Fruit fly (Drosophila melanogaster) whole organism, pupa: ENCODE measurements around the gene CG9673.

Experiments
- CG10348 ChIP-seq: fragments of 200-800 bp; sonication (Bioruptor generic); IDR thresholded peaks from 2 replicates; pipeline ENCODE4 v1.3.6; 2022; ENCODE audit warnings: missing biosample characterization, missing genetic modification characterization
- CG12605 ChIP-seq: fragments of 200-800 bp; sonication (Bioruptor generic); IDR thresholded peaks from 2 replicates; pipeline ENCODE4 v1.3.6; 2022; ENCODE audit warnings: missing biosample characterization, missing genetic modification characterization
- CG13204 ChIP-seq: fragments of 200-800 bp; sonication (Bioruptor generic); optimal IDR thresholded peaks from 2 replicates; lab custom pipeline; 2018; ENCODE audit warnings: missing biosample characterization, mild to moderate bottlenecking, missing genetic modification characterization, moderate library complexity
- CG14655 ChIP-seq: fragments of 200-800 bp; sonication (Bioruptor generic); optimal IDR thresholded peaks from 3 replicates; lab custom pipeline; 2017; ENCODE audit warnings: mild to moderate bottlenecking, missing biosample characterization, missing genetic modification reagents, missing genetic modification characterization
- CG15710 ChIP-seq: fragments of 200-800 bp; sonication (Bioruptor generic); optimal IDR thresholded peaks from 2 replicates; lab custom pipeline; 2018; ENCODE audit warnings: missing biosample characterization, mild to moderate bottlenecking, missing genetic modification characterization, moderate library complexity
- CG17806 ChIP-seq: fragments of 200-800 bp; sonication (Bioruptor generic); optimal IDR thresholded peaks from 2 replicates; lab custom pipeline; 2018; ENCODE audit warnings: missing biosample characterization, mild to moderate bottlenecking, missing genetic modification characterization, moderate library complexity
- CG32121 ChIP-seq: fragments of 200-800 bp; sonication (Bioruptor generic); IDR thresholded peaks from 2 replicates; pipeline ENCODE4 v1.3.6; 2022; ENCODE audit warnings: missing biosample characterization, missing genetic modification characterization
- CG34367 ChIP-seq: fragments of 200-800 bp; sonication (Bioruptor generic); optimal IDR thresholded peaks from 2 replicates; lab custom pipeline; 2018; ENCODE audit warnings: missing biosample characterization, mild to moderate bottlenecking, missing genetic modification characterization
- CG4496 ChIP-seq: fragments of 200-800 bp; sonication (Bioruptor generic); IDR thresholded peaks from 3 replicates; pipeline ENCODE4 v1.3.6; 2022; ENCODE audit warnings: missing biosample characterization, missing genetic modification characterization
- CG8159 ChIP-seq: fragments of 200-800 bp; sonication (Bioruptor generic); optimal IDR thresholded peaks from 3 replicates; lab custom pipeline; 2018; ENCODE audit warnings: missing biosample characterization, mild to moderate bottlenecking, missing genetic modification characterization, moderate library complexity
- CG8301 ChIP-seq: fragments of 200-800 bp; sonication (Bioruptor generic); optimal IDR thresholded peaks from 2 replicates; lab custom pipeline; 2018; ENCODE audit warnings: missing biosample characterization, mild to moderate bottlenecking, missing genetic modification characterization
- CG9948 ChIP-seq: fragments of 200-800 bp; sonication (Bioruptor generic); optimal IDR thresholded peaks from 2 replicates; lab custom pipeline; 2018; ENCODE audit warnings: missing biosample characterization, mild to moderate bottlenecking, missing genetic modification characterization, moderate library complexity
- D1 ChIP-seq: fragments of 200-800 bp; sonication (Bioruptor generic); optimal IDR thresholded peaks from 2 replicates; lab custom pipeline; 2018; ENCODE audit warnings: missing biosample characterization, mild to moderate bottlenecking, missing genetic modification characterization, moderate library complexity
- EcR ChIP-seq: fragments of 200-800 bp; sonication (Bioruptor generic); optimal IDR thresholded peaks from 3 replicates; lab custom pipeline; 2019; ENCODE audit warnings: missing biosample characterization, missing genetic modification characterization, mild to moderate bottlenecking, moderate library complexity, missing genetic modification reagents
- Ets98B ChIP-seq: fragments of 200-800 bp; sonication (Bioruptor generic); IDR thresholded peaks from 2 replicates; pipeline ENCODE4 v1.3.6; 2022; ENCODE audit warnings: missing biosample characterization, missing genetic modification characterization
- Pif1A ChIP-seq: fragments of 200-800 bp; sonication (Bioruptor generic); optimal IDR thresholded peaks from 3 replicates; lab custom pipeline; 2016; ENCODE audit warnings: missing biosample characterization, missing genetic modification characterization
- Pif1B ChIP-seq: fragments of 200-800 bp; sonication (Bioruptor generic); optimal IDR thresholded peaks from 3 replicates; lab custom pipeline; 2016; ENCODE audit warnings: missing biosample characterization, missing genetic modification characterization
- Snoo ChIP-seq: fragments of 200-800 bp; sonication (Bioruptor generic); optimal IDR thresholded peaks from 3 replicates; lab custom pipeline; 2017; ENCODE audit warnings: missing biosample characterization, mild to moderate bottlenecking, missing genetic modification characterization, inconsistent platforms
- fd96Ca ChIP-seq: fragments of 200-800 bp; sonication (Bioruptor generic); IDR thresholded peaks from 3 replicates; pipeline ENCODE4 v1.3.6; 2022; ENCODE audit warnings: missing biosample characterization, missing genetic modification characterization
- gl ChIP-seq: fragments of 200-800 bp; sonication (Bioruptor generic); optimal IDR thresholded peaks from 2 replicates; lab custom pipeline; 2018; ENCODE audit warnings: missing biosample characterization, mild to moderate bottlenecking, missing genetic modification characterization
- rn ChIP-seq: fragments of 200-800 bp; sonication (Bioruptor generic); IDR thresholded peaks from 2 replicates; pipeline ENCODE4 v1.3.6; 2022; ENCODE audit warnings: missing biosample characterization, missing genetic modification characterization

CG9673 gene

dm6 chrX:16703747-16704146 lies at the start of gene CG9673, which contains the start of gene CG4653:
Gene CG9673 (minus strand): TSS chrX:16703884.
Gene CG4653 (plus strand): TSS chrX:16704081.
- TF ChIP-seq Pif1A (GFP tag; lab: Kevin White, UChicago) (no peak), CG9948 (tag; lab: Kevin White, UChicago) (no peak), CG32121 (no peak), Snoo (tag; lab: Kevin White, UChicago) (no peak)

- TF ChIP-seq CG17806 (tag; lab: Kevin White, UChicago): no peak
- TF ChIP-seq EcR (GFP tag; lab: Kevin White, UChicago): no peak
- TF ChIP-seq rn (GFP tag; lab: Robert Waterston, UW): no peak
- TF ChIP-seq CG10348 (GFP tag; lab: Robert Waterston, UW): no peak
- no peak for TF ChIP-seq Pif1A (GFP tag; lab: Kevin White, UChicago)
- no peak for TF ChIP-seq gl (tag; lab: Kevin White, UChicago)
- no peak for TF ChIP-seq Snoo (tag; lab: Kevin White, UChicago)
- no peak for TF ChIP-seq CG8301 (tag; lab: Kevin White, UChicago)
- TF ChIP-seq D1: no peak
- TF ChIP-seq Pif1B: no peak
- no peak for TF ChIP-seq fd96Ca
- TF ChIP-seq, all 21 proteins: peak for 0
Measured at dm6 chrX:16753066-16753465, 49.4 kb upstream of the CG9673 start.

- peak; percentile 80 for TF ChIP-seq CG4496 (GFP tag; lab: Robert Waterston, UW)
- TF ChIP-seq CG13204 (GFP tag; lab: Kevin White, UChicago): no peak
- peak; percentile 23; the same call in 1 of the 2 replicates for TF ChIP-seq Ets98B (GFP tag; lab: Robert Waterston, UW)
- peak; percentile 31; the same call in 1 of the 3 replicates for TF ChIP-seq fd96Ca
- TF ChIP-seq Snoo (tag; lab: Kevin White, UChicago): peak; percentile 63
- peak; percentile 27 for TF ChIP-seq CG15710 (tag; lab: Kevin White, UChicago)
- no peak for TF ChIP-seq gl (tag; lab: Kevin White, UChicago)
- no peak for TF ChIP-seq CG9948 (tag; lab: Kevin White, UChicago)
- TF ChIP-seq CG34367 (tag; lab: Kevin White, UChicago): peak; percentile 39
Measured at dm6 chrX:16751579-16752156, 48.0 kb upstream of the CG9673 start, which contains the start of gene goe. Gene goe (minus strand): TSS chrX:16751910.

DNA sequence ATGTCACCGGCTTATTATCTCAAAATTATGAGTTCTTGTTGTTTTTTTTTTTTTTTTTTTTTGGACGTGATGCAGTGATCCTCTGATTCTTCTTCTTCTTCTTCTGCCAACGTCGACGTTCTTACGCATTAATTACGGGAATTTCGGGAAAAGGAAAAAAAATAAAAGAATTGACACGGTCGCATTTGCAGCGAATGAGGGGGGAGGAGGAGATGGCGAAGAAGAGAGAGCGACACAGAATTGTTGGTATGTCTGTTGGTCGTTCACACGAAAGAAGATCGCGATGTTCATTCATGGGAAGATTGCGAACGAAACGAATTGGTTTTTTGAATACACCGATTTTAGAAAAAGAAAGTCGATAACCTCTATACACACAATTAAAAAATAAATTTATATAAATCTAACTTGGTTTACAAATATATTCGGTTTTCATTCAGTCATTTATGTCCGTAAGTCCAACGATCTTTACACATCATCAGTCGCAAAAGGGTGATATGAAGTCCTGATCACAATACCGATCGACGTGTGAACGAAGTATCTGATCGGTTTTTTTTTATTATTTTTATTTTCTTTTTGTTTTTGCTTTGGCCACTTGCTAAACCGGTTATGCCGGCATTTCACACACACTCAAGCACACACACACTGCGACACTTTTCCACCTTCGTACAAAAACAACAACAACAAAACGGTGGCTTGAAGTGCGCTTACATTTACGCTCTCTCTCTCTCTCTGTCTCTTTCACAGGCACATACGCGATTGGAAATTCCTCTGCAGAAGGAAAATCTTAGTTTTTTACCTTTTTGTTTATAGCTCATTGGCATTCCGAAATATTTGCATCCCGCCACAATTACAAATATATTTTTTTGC lies 47.3 kb upstream of the CG9673 start:
- 0 out of 2 replicates have a peak, but pooled peaks have one; percentile 16 for TF ChIP-seq rn (GFP tag; lab: Robert Waterston, UW)
- TF ChIP-seq EcR (GFP tag; lab: Kevin White, UChicago): peak; percentile 61
- TF ChIP-seq CG34367 (tag; lab: Kevin White, UChicago): peak; percentile 92
- TF ChIP-seq Snoo (tag; lab: Kevin White, UChicago): peak; percentile 89
- TF ChIP-seq CG10348 (GFP tag; lab: Robert Waterston, UW): no peak
- TF ChIP-seq CG32121: peak; percentile 82
- TF ChIP-seq CG13204 (GFP tag; lab: Kevin White, UChicago): peak; percentile 93
- peak; percentile 92 for TF ChIP-seq Pif1A (GFP tag; lab: Kevin White, UChicago)
- peak; percentile 87 for TF ChIP-seq CG9948 (tag; lab: Kevin White, UChicago)
- TF ChIP-seq fd96Ca: peak; percentile 78
- TF ChIP-seq CG12605: peak; percentile 88
- peak; percentile 89 for TF ChIP-seq CG8159 (tag; lab: Kevin White, UChicago)
- TF ChIP-seq CG8301 (tag; lab: Kevin White, UChicago): peak; percentile 87
- TF ChIP-seq CG15710 (tag; lab: Kevin White, UChicago): peak; percentile 91
- TF ChIP-seq Pif1B: peak; percentile 93
- TF ChIP-seq gl (tag; lab: Kevin White, UChicago): peak; percentile 89
- peak; percentile 82 for TF ChIP-seq CG17806 (tag; lab: Kevin White, UChicago)
- peak; percentile 53 for TF ChIP-seq D1
- TF ChIP-seq CG14655 (GFP tag; lab: Kevin White, UChicago): peak; percentile 91
- TF ChIP-seq CG4496 (GFP tag; lab: Robert Waterston, UW): peak; percentile 87
- TF ChIP-seq Ets98B (GFP tag; lab: Robert Waterston, UW): peak; percentile 85
- TF ChIP-seq, all 21 proteins: peak for 20

DNA sequence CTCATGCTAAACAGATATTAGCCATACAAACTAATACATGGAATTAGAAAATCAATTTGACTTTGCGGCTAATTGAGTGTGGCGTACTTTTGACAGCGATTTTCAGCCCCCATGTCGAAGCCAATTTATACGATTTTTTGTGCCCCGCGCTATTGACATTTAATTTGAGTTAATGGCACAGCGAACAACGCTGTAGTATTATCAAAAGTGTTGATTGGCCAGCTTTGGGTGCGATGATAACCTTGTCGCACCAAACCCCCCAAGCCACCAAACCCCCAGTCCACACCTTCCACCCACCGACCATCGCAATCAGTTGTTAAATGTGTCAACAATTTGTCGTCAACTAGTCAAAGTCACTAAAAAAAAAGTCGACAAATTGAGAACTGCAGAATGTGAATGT lies 45.6 kb upstream of the CG9673 start:
- TF ChIP-seq CG14655 (GFP tag; lab: Kevin White, UChicago) (no peak), CG13204 (GFP tag; lab: Kevin White, UChicago) (no peak), CG34367 (tag; lab: Kevin White, UChicago) (no peak), CG12605 (no peak), gl (tag; lab: Kevin White, UChicago) (no peak), Ets98B (GFP tag; lab: Robert Waterston, UW) (no peak), CG8301 (tag; lab: Kevin White, UChicago) (no peak), CG32121 (no peak), Pif1B (no peak), EcR (GFP tag; lab: Kevin White, UChicago) (no peak), Pif1A (GFP tag; lab: Kevin White, UChicago) (no peak), CG10348 (GFP tag; lab: Robert Waterston, UW) (no peak)
